Worm (Caenorhabditis elegans) whole organism, young adult: ENCODE results near the gene pqn-41.

Experiments
- B0019.2 ChIP-seq: fragments of 200-800 bp; sonication (Bioruptor generic); conservative IDR thresholded peaks from 2 replicates; pipeline ENCODE4 v1.3.6; 2022; ENCODE audit warnings: missing genetic modification reagents, missing genetic modification characterization, missing compliant biosample characterization
- B0336.3 ChIP-seq: fragments of 200-800 bp; sonication (Bioruptor generic); IDR thresholded peaks from 2 replicates; pipeline ENCODE4 v1.3.6; 2022; ENCODE audit warnings: missing genetic modification characterization, missing compliant biosample characterization
- C06A6.2 ChIP-seq: fragments of 200-800 bp; sonication (Bioruptor generic); conservative IDR thresholded peaks from 2 replicates; pipeline ENCODE4 v1.3.6; 2022; ENCODE audit warnings: missing genetic modification characterization, missing compliant biosample characterization
- F33H1.4 ChIP-seq: fragments of 200-800 bp; sonication (Bioruptor generic); IDR thresholded peaks from 2 replicates; pipeline ENCODE4 v1.3.6; 2022; ENCODE audit warnings: missing genetic modification reagents, missing genetic modification characterization, missing compliant biosample characterization
- F37B4.10 ChIP-seq: fragments of 200-800 bp; sonication (Bioruptor generic); IDR thresholded peaks from 2 replicates; pipeline ENCODE4 v1.3.6; 2022; ENCODE audit warnings: missing genetic modification characterization, missing compliant biosample characterization
- F52B5.7 ChIP-seq: sonication (generic microtip); optimal IDR thresholded peaks from 2 replicates; lab custom pipeline; 2016; ENCODE audit warnings: mild to moderate bottlenecking, missing genetic modification characterization, missing compliant biosample characterization
- F55B11.4 ChIP-seq: sonication (generic microtip); optimal IDR thresholded peaks from 2 replicates; lab custom pipeline; 2016; ENCODE audit warnings: missing compliant biosample characterization, missing genetic modification characterization, borderline replicate concordance; ENCODE audit not compliant: insufficient read depth
- Y79H2A.3 ChIP-seq: fragments of 200-800 bp; sonication (Bioruptor generic); conservative IDR thresholded peaks from 2 replicates; pipeline ENCODE4 v1.3.6; 2022; ENCODE audit warnings: missing genetic modification reagents, missing genetic modification characterization, missing compliant biosample characterization
- aptf-3 ChIP-seq: fragments of 200-800 bp; sonication (Bioruptor generic); IDR thresholded peaks from 2 replicates; pipeline ENCODE4 v1.3.6; 2022; ENCODE audit warnings: missing genetic modification characterization, missing compliant biosample characterization
- attf-5 ChIP-seq: fragments of 200-800 bp; sonication (Bioruptor generic); optimal IDR thresholded peaks from 2 replicates; lab custom pipeline; 2018; ENCODE audit warnings: mild to moderate bottlenecking, missing genetic modification characterization, missing compliant biosample characterization
- bed-2 ChIP-seq: fragments of 200-800 bp; sonication (Bioruptor generic); IDR thresholded peaks from 2 replicates; pipeline ENCODE4 v1.3.6; 2022; ENCODE audit warnings: missing genetic modification reagents, missing genetic modification characterization, missing compliant biosample characterization
- ceh-40 ChIP-seq: fragments of 200-800 bp; sonication (Bioruptor generic); IDR thresholded peaks from 2 replicates; pipeline ENCODE4 v1.3.6; 2022; ENCODE audit warnings: missing genetic modification characterization, missing compliant biosample characterization
- ceh-79 ChIP-seq: sonication (generic microtip); optimal IDR thresholded peaks from 2 replicates; lab custom pipeline; 2017; ENCODE audit warnings: mild to moderate bottlenecking, missing genetic modification characterization, missing compliant biosample characterization
- die-1 ChIP-seq: sonication (generic microtip); optimal IDR thresholded peaks from 2 replicates; lab custom pipeline; 2016; ENCODE audit warnings: missing genotype, mild to moderate bottlenecking, missing genetic modification characterization, missing compliant biosample characterization
- dox-1 ChIP-seq: fragments of 200-800 bp; sonication (Bioruptor generic); IDR thresholded peaks from 2 replicates; pipeline ENCODE4 v1.3.6; 2022; ENCODE audit warnings: missing genetic modification reagents, missing genetic modification characterization, missing compliant biosample characterization
- efl-1 ChIP-seq: fragments of 150-350 bp; optimal IDR thresholded peaks from 2 replicates; lab custom pipeline; 2014; ENCODE audit warnings: missing biosample characterization, missing genetic modification reagents, missing genetic modification characterization
- ets-4 ChIP-seq: fragments of 200-800 bp; sonication (Bioruptor generic); optimal IDR thresholded peaks from 2 replicates; lab custom pipeline; 2018; ENCODE audit warnings: mild to moderate bottlenecking, missing genetic modification characterization, missing compliant biosample characterization
- fkh-3 ChIP-seq: sonication (generic microtip); optimal IDR thresholded peaks from 2 replicates; lab custom pipeline; 2016; ENCODE audit warnings: mild to moderate bottlenecking, missing genetic modification characterization, missing compliant biosample characterization
- gei-17 ChIP-seq: fragments of 200-800 bp; sonication (Bioruptor generic); optimal IDR thresholded peaks from 2 replicates; lab custom pipeline; 2018; ENCODE audit warnings: mild to moderate bottlenecking, missing genetic modification characterization, missing compliant biosample characterization
- him-1 ChIP-seq: sonication (generic microtip); optimal IDR thresholded peaks from 2 replicates; lab custom pipeline; 2016; ENCODE audit warnings: missing genotype, missing genetic modification reagents, missing genetic modification characterization, missing compliant biosample characterization
- hrde-1 ChIP-seq: sonication (generic microtip); optimal IDR thresholded peaks from 2 replicates; lab custom pipeline; 2016; ENCODE audit warnings: missing genetic modification characterization, mild to moderate bottlenecking, missing compliant biosample characterization, moderate library complexity, missing genotype, missing genetic modification reagents, borderline replicate concordance
- let-526 ChIP-seq: fragments of 200-800 bp; sonication (Bioruptor generic); IDR thresholded peaks from 2 replicates; pipeline ENCODE4 v1.3.6; 2022; ENCODE audit warnings: missing genetic modification reagents, missing genetic modification characterization, missing compliant biosample characterization
- lin-40 ChIP-seq: sonication (generic microtip); optimal IDR thresholded peaks from 2 replicates; lab custom pipeline; 2016; ENCODE audit warnings: missing genetic modification characterization, mild to moderate bottlenecking, missing compliant biosample characterization, missing genotype, missing genetic modification reagents
- lin-54 ChIP-seq: fragments of 200-800 bp; sonication (Bioruptor generic); optimal IDR thresholded peaks from 2 replicates; lab custom pipeline; 2018; ENCODE audit warnings: mild to moderate bottlenecking, missing genetic modification characterization, missing compliant biosample characterization
- lir-1 ChIP-seq: fragments of 200-800 bp; sonication (Bioruptor generic); conservative IDR thresholded peaks from 2 replicates; pipeline ENCODE4 v1.3.6; 2022; ENCODE audit warnings: missing genetic modification reagents, missing genetic modification characterization, missing compliant biosample characterization
- madf-6 ChIP-seq: fragments of 200-800 bp; sonication (Bioruptor generic); IDR thresholded peaks from 2 replicates; pipeline ENCODE4 v1.3.6; 2022; ENCODE audit warnings: missing genetic modification reagents, missing genetic modification characterization, missing compliant biosample characterization
- madf-8 ChIP-seq: fragments of 200-800 bp; sonication (Bioruptor generic); conservative IDR thresholded peaks from 2 replicates; pipeline ENCODE4 v1.3.6; 2022; ENCODE audit warnings: missing genetic modification reagents, missing genetic modification characterization, missing compliant biosample characterization
- mcd-1 ChIP-seq: fragments of 200-800 bp; sonication (Bioruptor generic); IDR thresholded peaks from 2 replicates; pipeline ENCODE4 v1.3.6; 2022; ENCODE audit warnings: missing genetic modification reagents, missing genetic modification characterization, missing compliant biosample characterization
- mes-4 ChIP-seq: sonication (generic microtip); optimal IDR thresholded peaks from 2 replicates; lab custom pipeline; 2016; ENCODE audit warnings: missing genotype, missing genetic modification characterization, missing compliant biosample characterization
- nfya-2 ChIP-seq: fragments of 200-800 bp; sonication (Bioruptor generic); IDR thresholded peaks from 2 replicates; pipeline ENCODE4 v1.3.6; 2022; ENCODE audit warnings: missing genetic modification reagents, missing genetic modification characterization, missing compliant biosample characterization
- nhr-120 ChIP-seq: fragments of 200-800 bp; sonication (Bioruptor generic); IDR thresholded peaks from 2 replicates; pipeline ENCODE4 v1.3.6; 2022; ENCODE audit warnings: missing genetic modification characterization, missing compliant biosample characterization
- nhr-179 ChIP-seq: sonication (generic microtip); optimal IDR thresholded peaks from 2 replicates; lab custom pipeline; 2016; ENCODE audit warnings: mild to moderate bottlenecking, missing genetic modification characterization, missing compliant biosample characterization
- nhr-80 ChIP-seq: sonication (generic microtip); optimal IDR thresholded peaks from 2 replicates; lab custom pipeline; 2016; ENCODE audit warnings: missing genetic modification characterization, missing compliant biosample characterization
- rcor-1 ChIP-seq: fragments of 200-800 bp; sonication (Bioruptor generic); IDR thresholded peaks from 2 replicates; pipeline ENCODE4 v1.3.6; 2022; ENCODE audit warnings: missing genetic modification reagents, missing genetic modification characterization, missing compliant biosample characterization
- rec-8 ChIP-seq, 2 experiments: sonication (generic microtip); optimal IDR thresholded peaks; 2 replicates each; lab custom pipeline; 2016; ENCODE audit warnings: mild to moderate bottlenecking in 2 of 2, missing genetic modification characterization in 2 of 2, missing genetic modification reagents in 2 of 2, missing genotype in 2 of 2, missing biosample characterization in 1 of 2, missing compliant biosample characterization in 1 of 2, moderate library complexity in 1 of 2
- rpc-1 ChIP-seq, 2 experiments: fragments of 150-350 bp in 1 of 2; sonication (generic microtip) in 1 of 2; optimal IDR thresholded peaks; 2 replicates each; lab custom pipeline; 2014 to 2018; ENCODE audit warnings: missing biosample characterization in 1 of 2, missing genetic modification characterization in 1 of 2, missing genetic modification reagents in 1 of 2, missing genotype in 1 of 2
- snpc-1.3 ChIP-seq: sonication (generic microtip); optimal IDR thresholded peaks from 2 replicates; lab custom pipeline; 2017; ENCODE audit warnings: missing genetic modification characterization, mild to moderate bottlenecking, missing compliant biosample characterization, antibody characterized with exemption, moderate library complexity, missing genotype, missing genetic modification reagents; ENCODE audit not compliant: insufficient read depth
- snpc-3.4 ChIP-seq: sonication (generic microtip); optimal IDR thresholded peaks from 2 replicates; lab custom pipeline; 2017; ENCODE audit warnings: missing genetic modification characterization, mild to moderate bottlenecking, missing compliant biosample characterization, antibody characterized with exemption, moderate library complexity, missing genotype, missing genetic modification reagents
- tlf-1 ChIP-seq: fragments of 200-800 bp; sonication (Bioruptor generic); optimal IDR thresholded peaks from 2 replicates; lab custom pipeline; 2018; ENCODE audit warnings: mild to moderate bottlenecking, missing genetic modification characterization, missing compliant biosample characterization
- unc-130 ChIP-seq: sonication (generic microtip); optimal IDR thresholded peaks from 2 replicates; lab custom pipeline; 2016; ENCODE audit warnings: missing genetic modification reagents, missing genetic modification characterization, missing compliant biosample characterization
- xnd-1 ChIP-seq: sonication (generic microtip); optimal IDR thresholded peaks from 2 replicates; lab custom pipeline; 2016; ENCODE audit warnings: missing genotype, missing genetic modification reagents, missing genetic modification characterization, missing compliant biosample characterization

pqn-41 gene

ce11 chrIII:1951388-1951787 lies 45.6 kb downstream of the pqn-41 start, which contains the start of gene F53A3.7 (continued):
- TF ChIP-seq hrde-1 (peak; percentile 91), die-1 (tag; lab: Kevin White, UChicago) (no peak), ets-4 (GFP tag; lab: Kevin White, UChicago) (no peak), nhr-179 (tag; lab: Kevin White, UChicago) (peak; percentile 14), snpc-3.4 (tag; lab: Kevin White, UChicago) (peak; percentile 72), him-1 (tag; lab: Kevin White, UChicago) (peak; percentile 57), snpc-1.3 (tag; lab: Kevin White, UChicago) (no peak)

- TF ChIP-seq C06A6.2 (GFP tag; lab: Robert Waterston, UW) (no peak), F52B5.7 (tag; lab: Kevin White, UChicago) (no peak), lin-40 (tag; lab: Kevin White, UChicago) (no peak), Y79H2A.3 (GFP tag; lab: Robert Waterston, UW) (no peak), B0019.2 (GFP tag; lab: Robert Waterston, UW) (no peak), xnd-1 (tag; lab: Kevin White, UChicago) (no peak), unc-130 (no peak), die-1 (tag; lab: Kevin White, UChicago) (no peak), ceh-79 (tag; lab: Kevin White, UChicago) (no peak)
These were observed 49.9 kb downstream of the pqn-41 start for ce11 chrIII:1955520-1956095.

- TF ChIP-seq rpc-1 (optimal IDR thresholded peaks at IDR 0.05; lab: Kevin White, UChicago) = no peak
- no peak for TF ChIP-seq rpc-1 (tag; optimal IDR thresholded peaks at IDR 0.05; lab: Kevin White, UChicago)
- TF ChIP-seq fkh-3 = no peak
- no peak for TF ChIP-seq lir-1
- no peak for TF ChIP-seq rec-8 (tag; optimal IDR thresholded peaks at IDR 0.05; lab: Kevin White, UChicago)
- no peak for TF ChIP-seq rcor-1 (GFP tag; lab: Robert Waterston, UW)
- no peak for TF ChIP-seq B0019.2 (GFP tag; lab: Robert Waterston, UW)
- TF ChIP-seq, all 124 proteins: peak for 0
These were observed 56.2 kb downstream of the pqn-41 start, which contains the start of gene mboa-6 for ce11 chrIII:1961895-1962506. Gene mboa-6, minus strand, starts transcription at chrIII:1961945.

ce11 chrIII:1962552-1962951 lies 56.8 kb downstream of the pqn-41 start:
- 0 out of 2 replicates have a peak, but pooled peaks have one; percentile 13 for TF ChIP-seq madf-8
- no peak for TF ChIP-seq aptf-3
- TF ChIP-seq B0336.3 (GFP tag; lab: Robert Waterston, UW) = no peak
- peak; percentile 69 for TF ChIP-seq madf-6 (GFP tag; lab: Robert Waterston, UW)
- TF ChIP-seq nhr-120 = no peak
- 0 out of 2 replicates have a peak, but pooled peaks have one; percentile 7 for TF ChIP-seq F33H1.4
- TF ChIP-seq ceh-40 = no peak
- peak; percentile 72 for TF ChIP-seq efl-1 (GFP tag; lab: Kevin White, UChicago)
- peak; percentile 58; the same call in 1 of the 2 replicates for TF ChIP-seq dox-1
- TF ChIP-seq let-526 (GFP tag; lab: Robert Waterston, UW) = no peak
- TF ChIP-seq C06A6.2 (GFP tag; lab: Robert Waterston, UW) = no peak
- TF ChIP-seq F37B4.10 (GFP tag; lab: Robert Waterston, UW) = no peak
- no peak for TF ChIP-seq gei-17 (GFP tag; lab: Kevin White, UChicago)
- TF ChIP-seq rec-8 (tag; optimal IDR thresholded peaks at IDR 0.05; lab: Kevin White, UChicago) = no peak
- peak; percentile 18 for TF ChIP-seq lin-54 (GFP tag; lab: Kevin White, UChicago)
- TF ChIP-seq nhr-179 (tag; lab: Kevin White, UChicago) = no peak
- TF ChIP-seq nfya-2 (GFP tag; lab: Robert Waterston, UW) = no peak
- TF ChIP-seq mcd-1 (GFP tag; lab: Robert Waterston, UW) = peak; percentile 23; the same call in 1 of the 2 replicates
- peak; percentile 56 for TF ChIP-seq attf-5
- TF ChIP-seq F55B11.4 (tag; lab: Kevin White, UChicago) = no peak
- no peak for TF ChIP-seq Y79H2A.3 (GFP tag; lab: Robert Waterston, UW)
- no peak for TF ChIP-seq bed-2 (GFP tag; lab: Robert Waterston, UW)
- no peak for TF ChIP-seq tlf-1 (GFP tag; lab: Kevin White, UChicago)
- TF ChIP-seq mes-4 (tag; lab: Kevin White, UChicago) = no peak
- TF ChIP-seq nhr-80 (tag; lab: Kevin White, UChicago) = peak; percentile 78
